5 fruit fly cellular contexts compared by ENCODE assay signal in genomic region chr2L:3618818-3619362, dm6.
TF ChIP-seq lines count a peak whose summit lies in the region.

TSS of gene Ugt36A1 (plus strand) at chr2L:3619097.

- TF ChIP-seq CTCF in S2 (optimal IDR thresholded peaks at IDR 0.05; lab: Kevin White, UChicago) = peak; percentile 89 to 91
- peak; percentile 92 for TF ChIP-seq CTCF in whole organism, embryonic (GFP tag; optimal IDR thresholded peaks at IDR 0.05; lab: Kevin White, UChicago)

TF ChIP-seq in whole organism, adult, 20 proteins besides CTCF, POLR2A, EP300 and RAD21:
- TF ChIP-seq bab1 (GFP tag; optimal IDR thresholded peaks at IDR 0.05; lab: Kevin White, UChicago) (peak; percentile 20), CG33017 (tag; optimal IDR thresholded peaks at IDR 0.05; lab: Kevin White, UChicago) (no peak), cnc (optimal IDR thresholded peaks at IDR 0.05; lab: Kevin White, UChicago) (peak in 1 of 2 experiments; percentile 77), cic (GFP tag; optimal IDR thresholded peaks at IDR 0.05; lab: Kevin White, UChicago) (peak; percentile 88)

TF ChIP-seq in whole organism, embryonic, 481 proteins besides CTCF, POLR2A, EP300 and RAD21 (continues in another document):
- TF ChIP-seq sna (GFP tag; IDR thresholded peaks at IDR 0.05; lab: Robert Waterston, UW; ENCODE audit: partially characterized antibody) (peak; percentile 91), ERR (GFP tag; optimal IDR thresholded peaks at IDR 0.05; lab: Kevin White, UChicago) (no peak), mld (GFP tag; IDR thresholded peaks at IDR 0.05; lab: Robert Waterston, UW; ENCODE audit: partially characterized antibody) (no peak), Adf1 (GFP tag; IDR thresholded peaks at IDR 0.05; lab: Robert Waterston, UW) (no peak), sqz (GFP tag; optimal IDR thresholded peaks at IDR 0.05; lab: Kevin White, UChicago) (no peak), bigmax (GFP tag; optimal IDR thresholded peaks at IDR 0.05; lab: Kevin White, UChicago) (no peak), stwl (tag; optimal IDR thresholded peaks at IDR 0.05; lab: Kevin White, UChicago) (no peak), slou (GFP tag; optimal IDR thresholded peaks at IDR 0.05; lab: Kevin White, UChicago) (no peak), wdn (GFP tag; IDR thresholded peaks at IDR 0.05; lab: Robert Waterston, UW) (no peak), CG3407 (GFP tag; optimal IDR thresholded peaks at IDR 0.05; lab: Kevin White, UChicago) (no peak), Camta (GFP tag; optimal IDR thresholded peaks at IDR 0.05; lab: Kevin White, UChicago) (no peak), Dip3 (GFP tag; optimal IDR thresholded peaks at IDR 0.05; lab: Kevin White, UChicago) (no peak), Hr3 (GFP tag; optimal IDR thresholded peaks at IDR 0.05; lab: Kevin White, UChicago) (no peak), D (optimal IDR thresholded peaks at IDR 0.05; lab: Kevin White, UChicago) (peak; percentile 79), D (GFP tag; optimal IDR thresholded peaks at IDR 0.05; lab: Kevin White, UChicago) (no peak), Xbp1 (GFP tag; optimal IDR thresholded peaks at IDR 0.05; lab: Kevin White, UChicago) (no peak), CG9797 (GFP tag; optimal IDR thresholded peaks at IDR 0.05; lab: Kevin White, UChicago) (no peak), CG9817 (tag; optimal IDR thresholded peaks at IDR 0.05; lab: Kevin White, UChicago) (no peak), tx (GFP tag; optimal IDR thresholded peaks at IDR 0.05; lab: Kevin White, UChicago) (no peak), Sin3A (optimal IDR thresholded peaks at IDR 0.05; lab: Kevin White, UChicago) (peak; percentile 24), CG17328 (GFP tag; IDR thresholded peaks at IDR 0.05; lab: Robert Waterston, UW) (no peak), trh (GFP tag; optimal IDR thresholded peaks at IDR 0.05; lab: Kevin White, UChicago) (no peak), crp (GFP tag; optimal IDR thresholded peaks at IDR 0.05; lab: Kevin White, UChicago) (no peak), CG8089 (GFP tag; optimal IDR thresholded peaks at IDR 0.05; lab: Kevin White, UChicago) (no peak), CG13123 (GFP tag; optimal IDR thresholded peaks at IDR 0.05; lab: Kevin White, UChicago) (no peak), CG10274 (GFP tag; optimal IDR thresholded peaks at IDR 0.05; lab: Kevin White, UChicago) (no peak), zen2 (GFP tag; IDR thresholded peaks at IDR 0.05; lab: Robert Waterston, UW; ENCODE audit: partially characterized antibody) (peak; percentile 82), sima (GFP tag; optimal IDR thresholded peaks at IDR 0.05; lab: Kevin White, UChicago) (no peak), B-H1 (GFP tag; IDR thresholded peaks at IDR 0.05; lab: Robert Waterston, UW) (no peak), Opbp (GFP tag; IDR thresholded peaks at IDR 0.05; lab: Robert Waterston, UW; ENCODE audit: partially characterized antibody) (peak; percentile 77)

TF ChIP-seq in whole organism, prepupa, 60 proteins besides CTCF, POLR2A, EP300 and RAD21:
- TF ChIP-seq Hr4 (GFP tag; optimal IDR thresholded peaks at IDR 0.05; lab: Kevin White, UChicago) (no peak), CG11294 (GFP tag; IDR thresholded peaks at IDR 0.05; lab: Robert Waterston, UW) (no peak), Sox14 (GFP tag; optimal IDR thresholded peaks at IDR 0.05; lab: Kevin White, UChicago) (no peak), Eip93F (GFP tag; optimal IDR thresholded peaks at IDR 0.05; lab: Kevin White, UChicago) (no peak), lz (GFP tag; optimal IDR thresholded peaks at IDR 0.05; lab: Kevin White, UChicago) (no peak), vri (GFP tag; optimal IDR thresholded peaks at IDR 0.05; lab: Kevin White, UChicago) (peak; percentile 11), dac (GFP tag; optimal IDR thresholded peaks at IDR 0.05; lab: Kevin White, UChicago) (no peak), CG4318 (GFP tag; optimal IDR thresholded peaks at IDR 0.05; lab: Kevin White, UChicago) (no peak), fd85E (GFP tag; optimal IDR thresholded peaks at IDR 0.05; lab: Kevin White, UChicago) (no peak), CG8319 (GFP tag; optimal IDR thresholded peaks at IDR 0.05; lab: Kevin White, UChicago) (no peak), svp (GFP tag; lab: Kevin White, UChicago) (peak; percentile 64), Hr39 (GFP tag; optimal IDR thresholded peaks at IDR 0.05; lab: Kevin White, UChicago) (no peak), Hr38 (GFP tag; optimal IDR thresholded peaks at IDR 0.05; lab: Kevin White, UChicago) (no peak), spab (GFP tag; optimal IDR thresholded peaks at IDR 0.05; lab: Kevin White, UChicago) (no peak), Ets21C (GFP tag; optimal IDR thresholded peaks at IDR 0.05; lab: Kevin White, UChicago) (no peak), CG7368 (GFP tag; optimal IDR thresholded peaks at IDR 0.05; lab: Kevin White, UChicago) (no peak), CG9139 (GFP tag; optimal IDR thresholded peaks at IDR 0.05; lab: Kevin White, UChicago) (no peak), CG8632 (GFP tag; optimal IDR thresholded peaks at IDR 0.05; lab: Kevin White, UChicago) (no peak)
TF ChIP-seq in whole organism, prepupa: peak in this region for 2.

TF ChIP-seq in whole organism, wandering third instar larva, 38 proteins besides CTCF, POLR2A, EP300 and RAD21:
- TF ChIP-seq sv (GFP tag; optimal IDR thresholded peaks at IDR 0.05; lab: Kevin White, UChicago) = no peak
- TF ChIP-seq fru (GFP tag; optimal IDR thresholded peaks at IDR 0.05; lab: Kevin White, UChicago) = no peak
- TF ChIP-seq Hr83 (GFP tag; optimal IDR thresholded peaks at IDR 0.05; lab: Kevin White, UChicago; ENCODE audit: poor library complexity, severe bottlenecking) = no peak
- TF ChIP-seq CrebA (GFP tag; optimal IDR thresholded peaks at IDR 0.05; lab: Kevin White, UChicago; ENCODE audit: borderline replicate concordance) = no peak
- no peak for TF ChIP-seq CG32264 (GFP tag; optimal IDR thresholded peaks at IDR 0.05; lab: Kevin White, UChicago)
- TF ChIP-seq Hnf4 (GFP tag; optimal IDR thresholded peaks at IDR 0.05; lab: Kevin White, UChicago) = no peak
- TF ChIP-seq N (GFP tag; optimal IDR thresholded peaks at IDR 0.05; lab: Kevin White, UChicago) = no peak
- no peak for TF ChIP-seq CG9705 (GFP tag; optimal IDR thresholded peaks at IDR 0.05; lab: Kevin White, UChicago)
- peak; percentile 72 for TF ChIP-seq Myc (optimal IDR thresholded peaks at IDR 0.05; lab: Kevin White, UChicago)
- no peak for TF ChIP-seq psq (GFP tag; optimal IDR thresholded peaks at IDR 0.05; lab: Kevin White, UChicago)
- no peak for TF ChIP-seq Rel (GFP tag; optimal IDR thresholded peaks at IDR 0.05; lab: Kevin White, UChicago)
- TF ChIP-seq Rel (tag; optimal IDR thresholded peaks at IDR 0.05; lab: Kevin White, UChicago) = peak; percentile 94
- TF ChIP-seq OdsH (GFP tag; optimal IDR thresholded peaks at IDR 0.05; lab: Kevin White, UChicago) = no peak
- no peak for TF ChIP-seq br (GFP tag; optimal IDR thresholded peaks at IDR 0.05; lab: Kevin White, UChicago)
- no peak for TF ChIP-seq rgr (GFP tag; optimal IDR thresholded peaks at IDR 0.05; lab: Kevin White, UChicago)
- no peak for TF ChIP-seq brk (GFP tag; optimal IDR thresholded peaks at IDR 0.05; lab: Kevin White, UChicago)
